Worm (Caenorhabditis elegans): Measurements from ENCODE around the gene fbxb-102.

The fbxb-102 gene

DNA sequence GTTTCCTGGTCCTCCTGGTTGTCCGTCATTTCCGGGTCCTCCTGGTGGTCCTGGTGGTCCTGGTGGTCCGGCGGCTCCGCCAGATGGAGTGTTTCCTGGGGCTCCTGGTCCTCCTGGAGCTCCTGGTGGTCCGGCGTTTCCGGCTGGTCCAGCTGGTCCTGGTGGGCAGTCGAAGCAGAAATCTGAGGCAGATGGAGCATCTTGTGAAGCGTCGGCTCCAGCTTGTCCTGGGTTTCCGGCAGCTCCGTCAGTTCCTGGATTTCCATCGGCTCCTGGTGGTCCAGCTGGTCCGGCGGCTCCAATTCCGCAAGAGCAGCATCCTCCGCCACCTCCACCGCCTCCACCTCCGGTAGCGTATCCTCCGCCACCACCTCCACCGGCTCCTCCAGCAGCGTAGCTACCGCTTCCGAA, 11.3 kb downstream of the fbxb-102 start:
- TF ChIP-seq unc-120 (tag; optimal IDR thresholded peaks at IDR 0.05; ENCODE audit: poor library complexity, severe bottlenecking) = no peak
- no peak for TF ChIP-seq elt-3 (tag; optimal IDR thresholded peaks at IDR 0.05)
- TF ChIP-seq unc-39 (tag; optimal IDR thresholded peaks at IDR 0.05) = no peak
- no peak for TF ChIP-seq lsy-2 (tag; optimal IDR thresholded peaks at IDR 0.05)
- no peak for TF ChIP-seq bed-3 (GFP tag; optimal IDR thresholded peaks at IDR 0.05)
- TF ChIP-seq nhr-237 (tag; optimal IDR thresholded peaks at IDR 0.05) = no peak
- no peak for TF ChIP-seq nhr-12 (tag; optimal IDR thresholded peaks at IDR 0.05)
- no peak for TF ChIP-seq nhr-2 (tag; optimal IDR thresholded peaks at IDR 0.05)
- no peak for TF ChIP-seq nhr-28 (tag; optimal IDR thresholded peaks at IDR 0.05)
- no peak for TF ChIP-seq tbx-8 (GFP tag; optimal IDR thresholded peaks at IDR 0.05)
- no peak for TF ChIP-seq zip-8 (tag; optimal IDR thresholded peaks at IDR 0.05)
- TF ChIP-seq lin-13 (tag; optimal IDR thresholded peaks at IDR 0.05) = no peak
- TF ChIP-seq sem-2 (GFP tag; optimal IDR thresholded peaks at IDR 0.05) = no peak
- TF ChIP-seq drap-1 (GFP tag; optimal IDR thresholded peaks at IDR 0.05) = no peak
- no peak for TF ChIP-seq nhr-76 (tag; optimal IDR thresholded peaks at IDR 0.05)
- TF ChIP-seq lin-32 (GFP tag; optimal IDR thresholded peaks at IDR 0.05) = no peak
- TF ChIP-seq ham-2 (GFP tag; optimal IDR thresholded peaks at IDR 0.05) = no peak

DNA sequence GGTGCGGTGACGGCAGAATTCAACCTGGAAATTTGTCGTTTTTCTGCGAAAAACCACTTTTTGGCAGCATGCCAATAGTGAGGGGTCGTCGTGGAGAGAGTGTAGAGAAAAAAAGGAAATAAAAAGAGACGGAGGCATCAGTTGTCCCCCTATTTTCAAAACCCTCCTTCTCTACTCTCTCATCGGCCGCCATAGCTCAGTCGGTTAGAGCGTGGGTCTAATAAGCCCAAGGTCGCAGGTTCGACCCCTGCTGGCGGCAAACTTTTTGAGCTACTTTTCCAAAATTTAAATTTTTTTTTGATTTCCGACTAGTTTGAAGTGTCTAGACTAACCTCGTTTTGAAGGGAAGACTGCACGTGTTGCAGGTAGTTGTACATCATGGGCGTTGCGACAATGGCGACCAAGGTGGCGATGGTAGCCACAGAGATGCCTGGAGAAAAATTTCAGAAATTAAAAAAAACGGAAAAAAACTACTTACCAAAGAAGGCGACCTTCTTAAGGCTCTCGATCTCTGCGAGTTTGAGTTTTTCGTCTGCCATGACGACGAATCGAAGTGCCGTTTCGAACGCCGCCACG, 11.9 kb downstream of the fbxb-102 start, which contains the start of gene col-85:
TSS of gene col-85 (minus strand) at position 540 of the 576 bp plus-strand sequence.
- TF ChIP-seq blmp-1 (tag; optimal IDR thresholded peaks at IDR 0.05) (no peak), ceh-83 (GFP tag; optimal IDR thresholded peaks at IDR 0.05) (peak; percentile 96), ceh-39 (tag; optimal IDR thresholded peaks at IDR 0.05) (peak; percentile 1), mab-5 (tag; optimal IDR thresholded peaks at IDR 0.05) (peak; percentile 49), mls-2 (tag; optimal IDR thresholded peaks at IDR 0.05) (peak; percentile 98), ces-1 (GFP tag; optimal IDR thresholded peaks at IDR 0.05) (peak; percentile 47), nhr-237 (tag; optimal IDR thresholded peaks at IDR 0.05) (peak; percentile 45), hlh-1 (tag; optimal IDR thresholded peaks at IDR 0.05) (no peak), nhr-28 (tag; optimal IDR thresholded peaks at IDR 0.05) (peak; percentile 72), bed-3 (GFP tag; optimal IDR thresholded peaks at IDR 0.05) (peak; percentile 94), elt-1 (tag; optimal IDR thresholded peaks at IDR 0.05; ENCODE audit: borderline replicate concordance, insufficient read depth) (peak; percentile 10), pha-4 (tag; optimal IDR thresholded peaks at IDR 0.05) (peak; percentile 18), flh-1 (GFP tag; optimal IDR thresholded peaks at IDR 0.05) (peak; percentile 92), nhr-2 (tag; optimal IDR thresholded peaks at IDR 0.05) (no peak), nhr-12 (tag; optimal IDR thresholded peaks at IDR 0.05) (peak; percentile 38), snpc-4 (tag; optimal IDR thresholded peaks at IDR 0.05) (no peak), ztf-11 (tag; optimal IDR thresholded peaks at IDR 0.05) (peak; percentile 40), drap-1 (GFP tag; optimal IDR thresholded peaks at IDR 0.05) (peak; percentile 94), mep-1 (tag; optimal IDR thresholded peaks at IDR 0.05) (peak; percentile 58), unc-120 (tag; optimal IDR thresholded peaks at IDR 0.05; ENCODE audit: poor library complexity, severe bottlenecking) (peak; percentile 94), tbx-8 (GFP tag; optimal IDR thresholded peaks at IDR 0.05) (peak; percentile 91), ham-2 (GFP tag; optimal IDR thresholded peaks at IDR 0.05) (peak; percentile 94), ceh-43 (GFP tag; optimal IDR thresholded peaks at IDR 0.05) (peak; percentile 94), M03D4.4 (tag; optimal IDR thresholded peaks at IDR 0.05) (peak; percentile 95), sptf-1 (tag; optimal IDR thresholded peaks at IDR 0.05) (peak; percentile 97), sem-2 (GFP tag; optimal IDR thresholded peaks at IDR 0.05) (peak; percentile 86), lin-13 (tag; optimal IDR thresholded peaks at IDR 0.05) (peak; percentile 15), unc-62 (GFP tag; optimal IDR thresholded peaks at IDR 0.05) (peak; percentile 23), unc-39 (tag; optimal IDR thresholded peaks at IDR 0.05) (peak; percentile 50), nhr-76 (tag; optimal IDR thresholded peaks at IDR 0.05) (no peak), lsy-2 (tag; optimal IDR thresholded peaks at IDR 0.05) (peak; percentile 48), elt-3 (tag; optimal IDR thresholded peaks at IDR 0.05) (peak; percentile 4), zip-8 (tag; optimal IDR thresholded peaks at IDR 0.05) (no peak), cnd-1 (tag; optimal IDR thresholded peaks at IDR 0.05) (peak; percentile 89), lin-32 (GFP tag; optimal IDR thresholded peaks at IDR 0.05) (peak; percentile 91)

DNA sequence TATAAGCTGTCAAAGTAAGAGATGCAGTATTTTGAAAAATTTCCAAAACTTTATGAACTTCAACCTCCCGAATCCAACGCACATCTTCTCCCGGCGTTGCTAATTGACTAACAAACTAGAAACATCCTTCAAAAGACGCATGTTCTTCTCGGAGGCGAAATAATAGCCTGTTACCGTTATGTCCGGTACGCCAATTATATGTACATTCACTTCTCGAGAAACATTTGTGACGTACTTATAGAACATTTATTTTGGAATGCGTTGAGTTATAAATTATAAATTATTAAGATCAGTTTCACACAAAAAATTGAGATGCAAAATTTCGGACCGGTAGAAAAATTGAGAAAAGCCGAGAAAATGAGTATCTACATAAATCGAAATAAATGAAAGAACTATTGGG, 14.3 kb downstream of the fbxb-102 start, which contains the start of gene T21B4.3:
TSS of gene T21B4.3 (minus strand) at position 101 of the 400 bp plus-strand sequence.
- no peak for TF ChIP-seq ces-1 (GFP tag; optimal IDR thresholded peaks at IDR 0.05)
- TF ChIP-seq mab-5 (tag; optimal IDR thresholded peaks at IDR 0.05) = no peak
- no peak for TF ChIP-seq mep-1 (tag; optimal IDR thresholded peaks at IDR 0.05)
- no peak for TF ChIP-seq cnd-1 (tag; optimal IDR thresholded peaks at IDR 0.05)
- TF ChIP-seq ceh-83 (GFP tag; optimal IDR thresholded peaks at IDR 0.05) = no peak
- no peak for TF ChIP-seq unc-39 (tag; optimal IDR thresholded peaks at IDR 0.05)
- TF ChIP-seq snpc-4 (tag; optimal IDR thresholded peaks at IDR 0.05) = no peak

Data from whole organism, mixed stage, embryonic.